Worm (Caenorhabditis elegans): ENCODE data around the gene C35A5.10.

DNA sequence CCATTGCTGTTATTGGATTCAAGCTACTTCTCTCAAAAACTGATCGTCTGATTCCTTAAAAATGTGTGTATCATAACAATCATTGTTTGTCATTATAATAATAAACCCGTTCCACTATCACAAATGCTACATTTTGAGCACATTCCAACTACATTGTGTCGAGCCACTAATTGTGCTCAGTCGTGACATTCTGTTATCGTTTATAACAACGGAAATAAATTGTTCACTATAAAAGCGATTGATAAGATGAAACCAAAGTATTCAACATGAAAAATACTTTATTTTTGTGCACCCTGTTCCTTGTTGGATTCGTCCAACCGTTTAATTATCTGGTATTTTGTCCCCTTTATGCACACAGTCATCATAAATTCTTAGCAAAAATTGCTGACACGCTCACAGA, 10.8 kb upstream of the C35A5.10 start, which contains the start of gene ugt-33:
- TF ChIP-seq ama-1 (optimal IDR thresholded peaks at IDR 0.05) (no peak), hmg-4 (GFP tag; optimal IDR thresholded peaks at IDR 0.05) (no peak), flt-1 (GFP tag; IDR thresholded peaks at IDR 0.05) (no peak), B0310.2 (tag; optimal IDR thresholded peaks at IDR 0.05) (no peak), F13C5.2 (tag; optimal IDR thresholded peaks at IDR 0.05) (no peak), tbx-11 (GFP tag; IDR thresholded peaks at IDR 0.05) (no peak), tra-4 (tag; optimal IDR thresholded peaks at IDR 0.05) (no peak), hnd-1 (tag; optimal IDR thresholded peaks at IDR 0.05) (no peak), pes-1 (GFP tag; IDR thresholded peaks at IDR 0.05) (no peak), hmbx-1 (tag; optimal IDR thresholded peaks at IDR 0.05) (no peak), scrt-1 (GFP tag; IDR thresholded peaks at IDR 0.05) (no peak), ets-7 (tag; optimal IDR thresholded peaks at IDR 0.05) (no peak), ceh-13 (GFP tag; optimal IDR thresholded peaks at IDR 0.05) (no peak), aly-1 (tag; optimal IDR thresholded peaks at IDR 0.05) (no peak)
